Worm (Caenorhabditis elegans) whole organism, young adult: ENCODE measurements around the gene pitr-3.

ENCODE experiments used
- B0336.3 ChIP-seq: fragments of 200-800 bp; sonication (Bioruptor generic); IDR thresholded peaks from 2 replicates; pipeline ENCODE4 v1.3.6; 2022; ENCODE audit warnings: missing genetic modification characterization, missing compliant biosample characterization
- C06A6.2 ChIP-seq: fragments of 200-800 bp; sonication (Bioruptor generic); conservative IDR thresholded peaks from 2 replicates; pipeline ENCODE4 v1.3.6; 2022; ENCODE audit warnings: missing genetic modification characterization, missing compliant biosample characterization
- D2030.7 ChIP-seq: fragments of 200-800 bp; sonication (Bioruptor generic); IDR thresholded peaks from 2 replicates; pipeline ENCODE4 v1.3.6; 2022; ENCODE audit warnings: missing genetic modification reagents, missing genetic modification characterization, missing compliant biosample characterization
- F33H1.4 ChIP-seq: fragments of 200-800 bp; sonication (Bioruptor generic); IDR thresholded peaks from 2 replicates; pipeline ENCODE4 v1.3.6; 2022; ENCODE audit warnings: missing genetic modification reagents, missing genetic modification characterization, missing compliant biosample characterization
- F37B4.10 ChIP-seq: fragments of 200-800 bp; sonication (Bioruptor generic); IDR thresholded peaks from 2 replicates; pipeline ENCODE4 v1.3.6; 2022; ENCODE audit warnings: missing genetic modification characterization, missing compliant biosample characterization
- F57A8.1 ChIP-seq: fragments of 200-800 bp; sonication (Bioruptor generic); optimal IDR thresholded peaks from 2 replicates; lab custom pipeline; 2018; ENCODE audit warnings: mild to moderate bottlenecking, missing genetic modification characterization, moderate library complexity, missing compliant biosample characterization
- T07F8.4 ChIP-seq: sonication (generic microtip); optimal IDR thresholded peaks from 2 replicates; lab custom pipeline; 2016; ENCODE audit warnings: mild to moderate bottlenecking, missing genetic modification characterization, moderate library complexity, missing compliant biosample characterization
- ZK185.1 ChIP-seq: sonication (generic microtip); optimal IDR thresholded peaks from 2 replicates; lab custom pipeline; 2016; ENCODE audit warnings: mild to moderate bottlenecking, missing genetic modification characterization, missing compliant biosample characterization; ENCODE audit not compliant: poor library complexity, severe bottlenecking
- akir-1 ChIP-seq: fragments of 200-800 bp; sonication (Bioruptor generic); optimal IDR thresholded peaks from 2 replicates; lab custom pipeline; 2018; ENCODE audit warnings: mild to moderate bottlenecking, missing genetic modification characterization, moderate library complexity, missing compliant biosample characterization
- atf-7 ChIP-seq: sonication (generic microtip); optimal IDR thresholded peaks from 2 replicates; lab custom pipeline; 2017; ENCODE audit warnings: mild to moderate bottlenecking, missing genetic modification characterization, missing compliant biosample characterization
- athp-1 ChIP-seq: sonication (generic microtip); optimal IDR thresholded peaks from 2 replicates; lab custom pipeline; 2017; ENCODE audit warnings: mild to moderate bottlenecking, missing genetic modification characterization, missing compliant biosample characterization
- attf-5 ChIP-seq: fragments of 200-800 bp; sonication (Bioruptor generic); optimal IDR thresholded peaks from 2 replicates; lab custom pipeline; 2018; ENCODE audit warnings: mild to moderate bottlenecking, missing genetic modification characterization, missing compliant biosample characterization
- attf-6 ChIP-seq: fragments of 200-800 bp; sonication (Bioruptor generic); IDR thresholded peaks from 2 replicates; pipeline ENCODE4 v1.3.6; 2022; ENCODE audit warnings: missing genetic modification reagents, missing genetic modification characterization, missing compliant biosample characterization
- cebp-1 ChIP-seq, 2 experiments: fragments of 200-800 bp in 1 of 2; sonication (Bioruptor generic) in 1 of 2; sonication (generic microtip) in 1 of 2; IDR thresholded peaks in 1 of 2; optimal IDR thresholded peaks in 1 of 2; 2 replicates each; pipeline versions ENCODE4 v1.3.6 to Lab custom; 2017 to 2022; ENCODE audit warnings: missing compliant biosample characterization in 2 of 2, missing genetic modification characterization in 2 of 2, mild to moderate bottlenecking in 1 of 2, missing genetic modification reagents in 1 of 2, moderate library complexity in 1 of 2
- chd-7 ChIP-seq: sonication (generic microtip); optimal IDR thresholded peaks from 2 replicates; lab custom pipeline; 2016; ENCODE audit warnings: mild to moderate bottlenecking, missing genetic modification characterization, moderate library complexity, missing compliant biosample characterization
- fkh-3 ChIP-seq: sonication (generic microtip); optimal IDR thresholded peaks from 2 replicates; lab custom pipeline; 2016; ENCODE audit warnings: mild to moderate bottlenecking, missing genetic modification characterization, missing compliant biosample characterization
- hrde-1 ChIP-seq: sonication (generic microtip); optimal IDR thresholded peaks from 2 replicates; lab custom pipeline; 2016; ENCODE audit warnings: missing genetic modification characterization, mild to moderate bottlenecking, missing compliant biosample characterization, moderate library complexity, missing genotype, missing genetic modification reagents, borderline replicate concordance
- lag-1 ChIP-seq: fragments of 200-800 bp; sonication (Bioruptor generic); IDR thresholded peaks from 2 replicates; pipeline ENCODE4 v1.3.6; 2022; ENCODE audit warnings: missing genetic modification reagents, missing genetic modification characterization, missing compliant biosample characterization
- let-607 ChIP-seq, 2 experiments: fragments of 200-800 bp in 1 of 2; sonication (Bioruptor generic) in 1 of 2; sonication (generic microtip) in 1 of 2; optimal IDR thresholded peaks; 2 replicates each; lab custom pipeline; 2016 to 2018; ENCODE audit warnings: mild to moderate bottlenecking in 2 of 2, missing compliant biosample characterization in 2 of 2, missing genetic modification characterization in 2 of 2, moderate library complexity in 2 of 2, missing genotype in 1 of 2
- lin-26 ChIP-seq: fragments of 200-800 bp; sonication (Bioruptor generic); IDR thresholded peaks from 2 replicates; pipeline ENCODE4 v1.3.6; 2022; ENCODE audit warnings: missing genetic modification reagents, missing genetic modification characterization, missing compliant biosample characterization
- lin-40 ChIP-seq: sonication (generic microtip); optimal IDR thresholded peaks from 2 replicates; lab custom pipeline; 2016; ENCODE audit warnings: missing genetic modification characterization, mild to moderate bottlenecking, missing compliant biosample characterization, missing genotype, missing genetic modification reagents
- lsl-1 ChIP-seq: fragments of 200-800 bp; sonication (Bioruptor generic); optimal IDR thresholded peaks from 2 replicates; lab custom pipeline; 2018; ENCODE audit warnings: mild to moderate bottlenecking, missing genetic modification characterization, moderate library complexity, missing compliant biosample characterization
- madf-8 ChIP-seq: fragments of 200-800 bp; sonication (Bioruptor generic); conservative IDR thresholded peaks from 2 replicates; pipeline ENCODE4 v1.3.6; 2022; ENCODE audit warnings: missing genetic modification reagents, missing genetic modification characterization, missing compliant biosample characterization
- mcd-1 ChIP-seq: fragments of 200-800 bp; sonication (Bioruptor generic); IDR thresholded peaks from 2 replicates; pipeline ENCODE4 v1.3.6; 2022; ENCODE audit warnings: missing genetic modification reagents, missing genetic modification characterization, missing compliant biosample characterization
- mes-4 ChIP-seq: sonication (generic microtip); optimal IDR thresholded peaks from 2 replicates; lab custom pipeline; 2016; ENCODE audit warnings: missing genotype, missing genetic modification characterization, missing compliant biosample characterization
- nhr-179 ChIP-seq: sonication (generic microtip); optimal IDR thresholded peaks from 2 replicates; lab custom pipeline; 2016; ENCODE audit warnings: mild to moderate bottlenecking, missing genetic modification characterization, missing compliant biosample characterization
- nhr-27 ChIP-seq: fragments of 200-800 bp; sonication (Bioruptor generic); optimal IDR thresholded peaks from 2 replicates; lab custom pipeline; 2018; ENCODE audit warnings: mild to moderate bottlenecking, missing genetic modification characterization, moderate library complexity, missing compliant biosample characterization
- rcor-1 ChIP-seq: fragments of 200-800 bp; sonication (Bioruptor generic); IDR thresholded peaks from 2 replicates; pipeline ENCODE4 v1.3.6; 2022; ENCODE audit warnings: missing genetic modification reagents, missing genetic modification characterization, missing compliant biosample characterization
- repo-1 ChIP-seq: sonication (generic microtip); optimal IDR thresholded peaks from 2 replicates; lab custom pipeline; 2017; ENCODE audit warnings: mild to moderate bottlenecking, missing genetic modification characterization, missing compliant biosample characterization
- snpc-1.1 ChIP-seq: sonication (generic microtip); optimal IDR thresholded peaks from 2 replicates; lab custom pipeline; 2017; ENCODE audit warnings: missing genetic modification characterization, mild to moderate bottlenecking, missing compliant biosample characterization, antibody characterized with exemption, moderate library complexity, missing genotype, missing genetic modification reagents; ENCODE audit not compliant: insufficient read depth
- snpc-1.3 ChIP-seq: sonication (generic microtip); optimal IDR thresholded peaks from 2 replicates; lab custom pipeline; 2017; ENCODE audit warnings: missing genetic modification characterization, mild to moderate bottlenecking, missing compliant biosample characterization, antibody characterized with exemption, moderate library complexity, missing genotype, missing genetic modification reagents; ENCODE audit not compliant: insufficient read depth
- tlf-1 ChIP-seq: fragments of 200-800 bp; sonication (Bioruptor generic); optimal IDR thresholded peaks from 2 replicates; lab custom pipeline; 2018; ENCODE audit warnings: mild to moderate bottlenecking, missing genetic modification characterization, missing compliant biosample characterization
- ztf-22 ChIP-seq: fragments of 200-800 bp; sonication (Bioruptor generic); optimal IDR thresholded peaks from 2 replicates; lab custom pipeline; 2018; ENCODE audit warnings: mild to moderate bottlenecking, missing genetic modification characterization, moderate library complexity, missing compliant biosample characterization
- ztf-26 ChIP-seq: sonication (generic microtip); optimal IDR thresholded peaks from 2 replicates; lab custom pipeline; 2017; ENCODE audit warnings: missing genetic modification characterization, missing compliant biosample characterization
- ztf-6 ChIP-seq: fragments of 200-800 bp; sonication (Bioruptor generic); IDR thresholded peaks from 2 replicates; pipeline ENCODE4 v1.3.6; 2022; ENCODE audit warnings: missing genetic modification reagents, missing genetic modification characterization, missing compliant biosample characterization

pitr-3 gene

DNA sequence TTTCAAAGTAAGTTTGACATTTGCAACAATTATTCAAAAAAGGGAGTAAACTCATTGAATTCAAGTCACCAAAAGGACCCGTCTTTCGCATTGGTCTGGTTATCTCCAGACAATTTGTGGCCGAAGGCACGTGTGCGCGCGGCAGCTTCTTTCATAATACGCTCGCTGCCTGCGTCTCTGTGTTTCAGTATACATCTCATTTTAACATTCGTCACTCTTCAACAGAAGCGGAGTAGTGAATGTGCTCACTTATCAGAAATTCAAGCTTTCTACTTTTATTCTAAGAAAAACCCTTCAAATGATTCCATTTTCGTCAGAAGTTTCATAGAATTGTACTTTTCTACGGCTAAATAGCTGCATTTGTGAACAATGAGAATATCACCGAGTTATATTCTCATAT lies 12.6 kb downstream of the pitr-3 start (continued):
- TF ChIP-seq D2030.7 (GFP tag; lab: Robert Waterston, UW) = no peak
- no peak for TF ChIP-seq nhr-179 (tag; lab: Kevin White, UChicago)

- TF ChIP-seq C06A6.2 = no peak
Measured at ce11 chrV:9127773-9128172, 13.4 kb downstream of the pitr-3 start, which contains the start of gene F21C10.3. F21C10.3 (plus strand) TSS chrV:9128073.

- TF ChIP-seq F33H1.4 (GFP tag; lab: Robert Waterston, UW) (no peak), attf-5 (GFP tag; lab: Kevin White, UChicago) (no peak), chd-7 (tag; lab: Kevin White, UChicago) (no peak), akir-1 (GFP tag; lab: Kevin White, UChicago) (no peak), lsl-1 (no peak), nhr-27 (tag; lab: Kevin White, UChicago) (no peak), lin-26 (GFP tag; lab: Robert Waterston, UW) (no peak), lin-40 (no peak), athp-1 (tag; lab: Kevin White, UChicago) (no peak), cebp-1 (GFP tag; IDR thresholded peaks at IDR 0.05; lab: Robert Waterston, UW) (no peak), cebp-1 (tag; optimal IDR thresholded peaks at IDR 0.05; lab: Kevin White, UChicago) (no peak), F37B4.10 (GFP tag; lab: Robert Waterston, UW) (no peak), B0336.3 (GFP tag; lab: Robert Waterston, UW) (no peak), tlf-1 (GFP tag; lab: Kevin White, UChicago) (no peak)
Measured at ce11 chrV:9126316-9126715, 14.9 kb downstream of the pitr-3 start, which contains the start of gene F21C10.4. F21C10.4 (plus strand) TSS chrV:9126616.

- no peak for TF ChIP-seq lsl-1
- TF ChIP-seq atf-7 = no peak
- TF ChIP-seq T07F8.4 (tag; lab: Kevin White, UChicago) = no peak
- no peak for TF ChIP-seq ZK185.1 (tag; lab: Kevin White, UChicago)
- no peak for TF ChIP-seq hrde-1
- no peak for TF ChIP-seq mes-4 (tag; lab: Kevin White, UChicago)
- no peak for TF ChIP-seq ztf-22 (GFP tag; lab: Kevin White, UChicago)
- TF ChIP-seq lin-26 (GFP tag; lab: Robert Waterston, UW) = no peak
Measured at ce11 chrV:9125345-9125744, 15.9 kb downstream of the pitr-3 start, which contains the start of gene F21C10.5. F21C10.5 (plus strand) TSS chrV:9125645.

ce11 chrV:9124180-9124579 lies 17.0 kb downstream of the pitr-3 start, which contains the start of gene F21C10.6:
F21C10.6 (plus strand) TSS chrV:9124480.
- TF ChIP-seq ztf-26 (tag; lab: Kevin White, UChicago) (no peak), ZK185.1 (tag; lab: Kevin White, UChicago) (no peak), F57A8.1 (GFP tag; lab: Kevin White, UChicago) (no peak), attf-6 (no peak), mcd-1 (GFP tag; lab: Robert Waterston, UW) (no peak), athp-1 (tag; lab: Kevin White, UChicago) (no peak), snpc-1.1 (tag; lab: Kevin White, UChicago) (no peak), snpc-1.3 (tag; lab: Kevin White, UChicago) (no peak), D2030.7 (GFP tag; lab: Robert Waterston, UW) (no peak), repo-1 (tag; lab: Kevin White, UChicago) (no peak), nhr-27 (tag; lab: Kevin White, UChicago) (no peak), madf-8 (no peak), fkh-3 (no peak), attf-5 (GFP tag; lab: Kevin White, UChicago) (no peak), let-607 (tag; optimal IDR thresholded peaks at IDR 0.05; lab: Kevin White, UChicago) (no peak), lag-1 (GFP tag; lab: Robert Waterston, UW) (no peak), rcor-1 (GFP tag; lab: Robert Waterston, UW) (no peak), ztf-6 (GFP tag; lab: Robert Waterston, UW) (no peak), lin-40 (no peak)
- TF ChIP-seq, all 124 proteins: peak for 0
